Worm (Caenorhabditis elegans) whole organism, L4 larva: ENCODE results near the gene nlp-5.

Experiments
- F10B5.3 ChIP-seq: sonication (generic microtip); optimal IDR thresholded peaks from 2 replicates; lab custom pipeline; 2016; ENCODE audit warnings: mild to moderate bottlenecking, missing genetic modification characterization, missing compliant biosample characterization
- F37D6.2 ChIP-seq: sonication (generic microtip); optimal IDR thresholded peaks from 2 replicates; lab custom pipeline; 2016; ENCODE audit warnings: mild to moderate bottlenecking, missing genetic modification characterization, missing compliant biosample characterization
- Y105C5A.15 ChIP-seq: fragments of 200-800 bp; sonication (Bioruptor generic); IDR thresholded peaks from 2 replicates; pipeline ENCODE4 v1.3.6; 2022; ENCODE audit warnings: missing genetic modification characterization, missing compliant biosample characterization
- Y75B8A.6 ChIP-seq: fragments of 200-800 bp; sonication (Bioruptor generic); IDR thresholded peaks from 2 replicates; pipeline ENCODE4 v1.3.6; 2022; ENCODE audit warnings: missing genetic modification reagents, missing genetic modification characterization, missing compliant biosample characterization
- ZK337.2 ChIP-seq: fragments of 200-800 bp; sonication (Bioruptor generic); IDR thresholded peaks from 2 replicates; pipeline ENCODE4 v1.3.6; 2022; ENCODE audit warnings: missing genetic modification reagents, missing genetic modification characterization, missing compliant biosample characterization
- ama-1 ChIP-seq: fragments of 150-350 bp; optimal IDR thresholded peaks from 2 replicates; lab custom pipeline; 2014; ENCODE audit warnings: inconsistent platforms, mixed read lengths
- attf-4 ChIP-seq: sonication (generic microtip); optimal IDR thresholded peaks from 3 replicates; lab custom pipeline; 2017; ENCODE audit warnings: missing biosample characterization, missing genetic modification characterization
- ceh-28 ChIP-seq: fragments of 150-350 bp; optimal IDR thresholded peaks from 2 replicates; lab custom pipeline; 2014; ENCODE audit warnings: missing biosample characterization, missing genetic modification reagents, missing genetic modification characterization
- ceh-44 ChIP-seq: fragments of 200-800 bp; sonication (Bioruptor generic); IDR thresholded peaks from 2 replicates; pipeline ENCODE4 v1.3.6; 2022; ENCODE audit warnings: missing genetic modification reagents, missing genetic modification characterization, missing compliant biosample characterization
- ceh-82 ChIP-seq: sonication (generic microtip); optimal IDR thresholded peaks from 2 replicates; lab custom pipeline; 2017; ENCODE audit warnings: missing biosample characterization, missing genetic modification characterization
- ctbp-1 ChIP-seq: fragments of 200-800 bp; sonication (Bioruptor generic); IDR thresholded peaks from 2 replicates; pipeline ENCODE4 v1.3.6; 2022; ENCODE audit warnings: missing genetic modification reagents, missing genetic modification characterization, missing compliant biosample characterization
- daf-12 ChIP-seq: fragments of 150-350 bp; optimal IDR thresholded peaks from 2 replicates; lab custom pipeline; 2014; ENCODE audit warnings: missing biosample characterization, missing genetic modification reagents, missing genetic modification characterization
- fkh-10 ChIP-seq: fragments of 150-350 bp; optimal IDR thresholded peaks from 2 replicates; lab custom pipeline; 2014; ENCODE audit warnings: missing biosample characterization, missing genetic modification reagents, missing genetic modification characterization
- gei-8 ChIP-seq: fragments of 200-800 bp; sonication (Bioruptor generic); optimal IDR thresholded peaks from 2 replicates; lab custom pipeline; 2018; ENCODE audit warnings: mild to moderate bottlenecking, missing genetic modification characterization, missing compliant biosample characterization
- hif-1 ChIP-seq, 2 experiments: sonication (generic microtip); optimal IDR thresholded peaks; 2 replicates each; lab custom pipeline; 2016 to 2017; ENCODE audit warnings: missing compliant biosample characterization in 2 of 2, missing genetic modification characterization in 2 of 2, missing genetic modification reagents in 2 of 2, missing genotype in 2 of 2, mild to moderate bottlenecking in 1 of 2
- hlh-30 ChIP-seq: sonication (generic microtip); optimal IDR thresholded peaks from 2 replicates; lab custom pipeline; 2017; ENCODE audit warnings: antibody characterized with exemption, mild to moderate bottlenecking, missing genetic modification characterization, missing compliant biosample characterization; ENCODE audit not compliant: insufficient read depth
- jun-1 ChIP-seq: fragments of 150-350 bp; optimal IDR thresholded peaks from 2 replicates; lab custom pipeline; 2014; ENCODE audit warnings: missing biosample characterization, missing genetic modification reagents, missing genetic modification characterization
- lim-7 ChIP-seq: fragments of 200-800 bp; sonication (Bioruptor generic); IDR thresholded peaks from 2 replicates; pipeline ENCODE4 v1.3.6; 2022; ENCODE audit warnings: missing genetic modification characterization, missing compliant biosample characterization
- lin-1 ChIP-seq: fragments of 200-800 bp; sonication (Bioruptor generic); IDR thresholded peaks from 2 replicates; pipeline ENCODE4 v1.3.6; 2022; ENCODE audit warnings: missing genetic modification reagents, missing genetic modification characterization, missing compliant biosample characterization
- lin-38 ChIP-seq: fragments of 200-800 bp; sonication (Bioruptor generic); IDR thresholded peaks from 2 replicates; pipeline ENCODE4 v1.3.6; 2022; ENCODE audit warnings: missing genetic modification reagents, missing genetic modification characterization, missing compliant biosample characterization
- lir-3 ChIP-seq: sonication (generic microtip); optimal IDR thresholded peaks from 2 replicates; lab custom pipeline; 2016; ENCODE audit warnings: mild to moderate bottlenecking, missing genetic modification characterization, missing compliant biosample characterization
- madf-5 ChIP-seq, 2 experiments: fragments of 200-800 bp; sonication (Bioruptor generic); IDR thresholded peaks; 2 replicates each; pipeline ENCODE4 v1.3.6; 2022; ENCODE audit warnings: missing compliant biosample characterization in 2 of 2, missing genetic modification characterization in 2 of 2
- mdl-1 ChIP-seq, 2 experiments: fragments of 150-350 bp in 1 of 2; sonication (generic microtip) in 1 of 2; optimal IDR thresholded peaks; 2 replicates each; lab custom pipeline; 2014 to 2017; ENCODE audit warnings: missing biosample characterization in 2 of 2, missing genetic modification characterization in 2 of 2
- mdt-29 ChIP-seq: fragments of 200-800 bp; sonication (Bioruptor generic); IDR thresholded peaks from 2 replicates; pipeline ENCODE4 v1.3.6; 2022; ENCODE audit warnings: missing genetic modification reagents, missing genetic modification characterization, missing compliant biosample characterization
- nhr-25 ChIP-seq: sonication (generic microtip); optimal IDR thresholded peaks from 2 replicates; lab custom pipeline; 2017; ENCODE audit warnings: missing genetic modification characterization, mild to moderate bottlenecking, missing compliant biosample characterization, antibody characterized with exemption, moderate library complexity, borderline replicate concordance; ENCODE audit not compliant: insufficient read depth
- nhr-42 ChIP-seq: fragments of 200-800 bp; sonication (Bioruptor generic); IDR thresholded peaks from 2 replicates; pipeline ENCODE4 v1.3.6; 2022; ENCODE audit warnings: missing genetic modification characterization, missing compliant biosample characterization
- nhr-6 ChIP-seq: fragments of 150-350 bp; optimal IDR thresholded peaks from 2 replicates; lab custom pipeline; 2014; ENCODE audit warnings: missing biosample characterization, missing genetic modification characterization
- nhr-76 ChIP-seq: fragments of 150-350 bp; optimal IDR thresholded peaks from 2 replicates; lab custom pipeline; 2014; ENCODE audit warnings: missing biosample characterization, missing genetic modification characterization
- nhr-77 ChIP-seq: fragments of 150-350 bp; optimal IDR thresholded peaks from 2 replicates; lab custom pipeline; 2014; ENCODE audit warnings: missing biosample characterization, missing genetic modification characterization
- php-3 ChIP-seq: fragments of 200-800 bp; sonication (Bioruptor generic); IDR thresholded peaks from 2 replicates; pipeline ENCODE4 v1.3.6; 2022; ENCODE audit warnings: missing genetic modification reagents, missing genetic modification characterization, missing compliant biosample characterization
- snpc-4 ChIP-seq: fragments of 150-350 bp; optimal IDR thresholded peaks from 2 replicates; lab custom pipeline; 2014; ENCODE audit warnings: missing biosample characterization, missing genetic modification characterization
- spr-1 ChIP-seq: sonication (generic microtip); optimal IDR thresholded peaks from 2 replicates; lab custom pipeline; 2016; ENCODE audit warnings: mild to moderate bottlenecking, missing genetic modification characterization, missing compliant biosample characterization
- tag-97 ChIP-seq: fragments of 200-800 bp; sonication (Bioruptor generic); IDR thresholded peaks from 2 replicates; pipeline ENCODE4 v1.3.6; 2022; ENCODE audit warnings: missing genetic modification characterization, missing compliant biosample characterization
- tra-1 ChIP-seq: fragments of 200-800 bp; sonication (Bioruptor generic); IDR thresholded peaks from 2 replicates; pipeline ENCODE4 v1.3.6; 2022; ENCODE audit warnings: missing genetic modification reagents, missing genetic modification characterization, missing compliant biosample characterization
- unc-130 ChIP-seq: sonication (generic microtip); optimal IDR thresholded peaks from 2 replicates; lab custom pipeline; 2016; ENCODE audit warnings: missing genetic modification reagents, missing genetic modification characterization, missing compliant biosample characterization
- unc-62 ChIP-seq, 3 experiments: fragments of 150-350 bp in 1 of 3; sonication (generic microtip); optimal IDR thresholded peaks in 2 of 3; peaks in 1 of 3; 1 replicate in 1 of 3; 2 replicates in 2 of 3; lab custom pipeline; 2014 to 2017; ENCODE audit warnings: missing biosample characterization in 3 of 3, missing genetic modification characterization in 3 of 3, missing genetic modification reagents in 3 of 3, missing genotype in 1 of 3
- zfp-3 ChIP-seq: fragments of 200-800 bp; sonication (Bioruptor generic); conservative IDR thresholded peaks from 2 replicates; pipeline ENCODE4 v1.3.6; 2022; ENCODE audit warnings: missing genetic modification reagents, missing genetic modification characterization, missing compliant biosample characterization
- ztf-11 ChIP-seq: fragments of 150-350 bp; optimal IDR thresholded peaks from 2 replicates; lab custom pipeline; 2014; ENCODE audit warnings: missing biosample characterization, missing genetic modification characterization

The nlp-5 gene

ce11 chrII:8238155-8238554 lies at the start of gene nlp-5:
Gene nlp-5, plus strand, starts transcription at chrII:8238455.
- TF ChIP-seq ceh-28 (no peak), unc-62 (GFP tag; optimal IDR thresholded peaks at IDR 0.05 in 1 of 2; lab: Kevin White, UChicago) (peak in 1 of 2 experiments; percentile 61), unc-62 (tag; optimal IDR thresholded peaks at IDR 0.05; lab: Kevin White, UChicago) (no peak)

- TF ChIP-seq ceh-44 (GFP tag; lab: Robert Waterston, UW) (no peak), fkh-10 (GFP tag; lab: Kevin White, UChicago) (no peak), Y105C5A.15 (GFP tag; lab: Robert Waterston, UW) (no peak), lin-38 (GFP tag; lab: Robert Waterston, UW) (no peak), hif-1 (tag; optimal IDR thresholded peaks at IDR 0.05; lab: Kevin White, UChicago) (no peak), jun-1 (tag; lab: Kevin White, UChicago) (no peak), ceh-28 (no peak), nhr-76 (tag; lab: Kevin White, UChicago) (no peak), tra-1 (GFP tag; lab: Robert Waterston, UW) (no peak), unc-130 (GFP tag; lab: Kevin White, UChicago) (no peak)
Observed at ce11 chrII:8190455-8190854, 47.8 kb upstream of the nlp-5 start, which contains the start of gene T05C12.8. Gene T05C12.8, minus strand, starts transcription at chrII:8190555.

DNA sequence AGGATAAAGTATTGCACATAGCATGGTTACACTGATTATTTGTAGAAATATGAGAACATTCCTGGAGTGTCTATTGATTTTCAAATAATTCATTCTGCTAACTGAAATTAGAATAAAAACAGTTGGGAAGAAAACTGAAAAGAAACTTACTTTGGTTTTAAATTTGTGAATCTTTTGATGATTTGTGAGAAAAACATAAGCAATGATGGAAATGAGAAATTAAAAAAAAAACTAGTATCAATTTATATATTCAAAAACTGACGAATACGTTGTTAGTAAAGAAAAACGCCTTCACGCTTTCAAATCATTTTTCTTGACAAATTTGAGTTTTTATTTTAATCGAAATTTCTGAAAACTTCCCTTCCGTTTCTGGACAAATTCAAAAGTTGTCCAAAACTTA lies 45.1 kb upstream of the nlp-5 start, which contains the start of gene T05C12.9:
T05C12.9 (minus strand) TSS at position 101 of the 400 bp plus-strand sequence.
- TF ChIP-seq snpc-4 (tag; lab: Kevin White, UChicago) (no peak), madf-5 (GFP tag; IDR thresholded peaks at IDR 0.05; lab: Robert Waterston, UW) (no peak), lin-1 (GFP tag; lab: Robert Waterston, UW) (no peak), php-3 (no peak), F37D6.2 (tag; lab: Kevin White, UChicago) (no peak), lir-3 (no peak), ZK337.2 (GFP tag; lab: Robert Waterston, UW) (no peak), nhr-6 (tag; lab: Kevin White, UChicago) (no peak), nhr-77 (tag; lab: Kevin White, UChicago) (no peak), F10B5.3 (no peak), ceh-82 (no peak), nhr-42 (GFP tag; lab: Robert Waterston, UW) (no peak), ztf-11 (tag; lab: Kevin White, UChicago) (no peak), attf-4 (tag; lab: Kevin White, UChicago) (no peak), Y75B8A.6 (no peak)

DNA sequence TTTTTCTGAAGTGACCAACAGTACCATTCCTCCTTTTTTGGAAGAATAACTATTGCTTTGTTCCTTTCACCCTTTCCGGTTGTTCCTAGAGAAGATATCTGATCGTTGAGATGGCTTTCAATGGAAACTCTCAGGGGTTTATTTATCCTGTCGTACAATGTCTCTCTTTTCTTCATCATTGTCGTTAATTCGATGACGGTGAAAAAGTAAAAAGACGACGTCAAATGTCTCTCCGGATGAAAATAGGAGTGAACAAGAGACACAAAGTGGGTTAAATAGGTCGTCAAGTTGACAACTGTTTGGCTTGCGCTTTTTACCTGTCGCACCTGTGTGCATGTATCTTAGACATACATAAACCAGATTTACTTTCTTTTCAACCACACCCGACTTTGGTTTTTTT lies 44.3 kb upstream of the nlp-5 start:
- TF ChIP-seq unc-62 (GFP tag; optimal IDR thresholded peaks at IDR 0.05 in 1 of 2; lab: Kevin White, UChicago) (peak in 1 of 2 experiments; percentile 49), unc-62 (tag; optimal IDR thresholded peaks at IDR 0.05; lab: Kevin White, UChicago) (no peak), zfp-3 (GFP tag; lab: Robert Waterston, UW) (no peak)

DNA sequence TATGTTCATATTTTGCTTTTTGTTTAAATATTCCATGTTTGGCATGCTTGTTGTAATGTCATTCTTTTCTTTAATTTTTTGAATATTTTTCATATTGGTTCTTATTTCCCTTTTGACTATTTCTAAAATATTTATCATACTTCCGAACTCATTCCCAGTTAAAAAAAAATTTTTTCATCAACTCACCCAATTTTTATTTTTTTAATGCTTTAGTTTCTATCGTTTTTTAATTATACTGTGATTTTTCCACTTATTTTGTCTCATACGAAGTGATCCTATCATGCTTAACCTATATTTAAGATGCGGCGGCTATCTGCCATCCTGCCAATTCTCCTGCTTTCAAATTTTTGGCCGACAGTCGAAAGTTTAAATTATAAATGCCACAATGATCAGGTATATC lies 39.8 kb upstream of the nlp-5 start, which contains the start of gene qua-1:
qua-1 (plus strand) TSS at position 301 of the 400 bp plus-strand sequence.
- TF ChIP-seq spr-1 (tag; lab: Kevin White, UChicago) (no peak), lir-3 (no peak), lim-7 (GFP tag; lab: Robert Waterston, UW) (no peak), mdl-1 (tag; optimal IDR thresholded peaks at IDR 0.05; lab: Kevin White, UChicago) (no peak), nhr-25 (tag; lab: Kevin White, UChicago) (no peak), mdt-29 (no peak), hlh-30 (tag; lab: Kevin White, UChicago) (no peak), daf-12 (tag; lab: Kevin White, UChicago) (no peak), ama-1 (lab: Kevin White, UChicago) (no peak), jun-1 (tag; lab: Kevin White, UChicago) (no peak), tag-97 (GFP tag; lab: Robert Waterston, UW) (no peak), fkh-10 (GFP tag; lab: Kevin White, UChicago) (no peak), ctbp-1 (GFP tag; lab: Robert Waterston, UW) (no peak), gei-8 (GFP tag; lab: Kevin White, UChicago) (no peak)
- TF ChIP-seq, all 104 proteins: peak for 0
